Worm (Caenorhabditis elegans): ENCODE results near the gene osm-9.
A peak's percentile ranks its signal among the peaks of the same experiment; 100 is the strongest.

DNA sequence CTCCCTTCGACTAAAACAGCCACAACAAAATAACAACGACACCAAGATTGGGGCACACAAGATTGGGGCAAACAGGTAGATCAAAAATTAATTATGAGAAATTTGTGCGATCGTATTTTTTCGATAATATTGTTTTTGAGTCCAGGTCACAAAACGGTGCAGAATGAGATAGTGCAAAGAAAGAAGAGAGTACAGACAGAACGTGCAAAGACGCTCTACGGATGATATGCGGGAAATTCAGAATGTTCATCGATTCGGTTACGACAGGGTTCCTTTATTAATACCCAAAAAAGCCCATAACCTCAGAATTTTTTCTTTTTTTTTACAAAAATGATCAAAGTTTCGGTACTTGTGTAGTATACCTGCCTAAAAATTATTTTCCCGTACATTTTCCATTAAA is 18.0 kb downstream of the osm-9 start:
- TF ChIP-seq ceh-58 (GFP tag; IDR thresholded peaks at IDR 0.05) (no peak), ccch-3 (GFP tag; optimal IDR thresholded peaks at IDR 0.05) (no peak), nhr-27 (tag; optimal IDR thresholded peaks at IDR 0.05) (no peak), hmg-1.2 (GFP tag; IDR thresholded peaks at IDR 0.05) (peak; percentile 71; the same call in 1 of the 2 replicates), die-1 (tag; optimal IDR thresholded peaks at IDR 0.05) (no peak), F23B12.7 (tag; optimal IDR thresholded peaks at IDR 0.05; ENCODE audit: insufficient read depth) (no peak), F52B5.7 (tag; optimal IDR thresholded peaks at IDR 0.05) (no peak), gei-17 (GFP tag; optimal IDR thresholded peaks at IDR 0.05) (no peak)
